Fruit fly (Drosophila melanogaster): Measurements from ENCODE around the gene C3G.

The C3G gene

dm6 chrX:6794190-6794589 lies 9.2 kb downstream of the C3G start (continued):
- TF ChIP-seq vnd (GFP tag; IDR thresholded peaks at IDR 0.05; ENCODE audit: partially characterized antibody) (no peak), CG1233 (GFP tag; optimal IDR thresholded peaks at IDR 0.05) (peak; percentile 83), CG32532 (GFP tag; IDR thresholded peaks at IDR 0.05) (peak; percentile 86), CG30403 (GFP tag; optimal IDR thresholded peaks at IDR 0.05) (peak; percentile 80), Med (GFP tag) (peak; percentile 98), onecut (GFP tag; IDR thresholded peaks at IDR 0.05) (peak; percentile 77), Sry-δ (GFP tag; optimal IDR thresholded peaks at IDR 0.05) (peak; percentile 40), CG14965 (GFP tag; optimal IDR thresholded peaks at IDR 0.05; ENCODE audit: borderline replicate concordance) (peak; percentile 8), CG31441 (GFP tag; IDR thresholded peaks at IDR 0.05) (peak; percentile 73), stwl (tag; optimal IDR thresholded peaks at IDR 0.05) (no peak), sug (tag; optimal IDR thresholded peaks at IDR 0.05) (peak; percentile 44), klu (GFP tag; IDR thresholded peaks at IDR 0.05) (peak; percentile 72), Fer3 (tag; optimal IDR thresholded peaks at IDR 0.05) (peak; percentile 83), Sox102F (GFP tag; optimal IDR thresholded peaks at IDR 0.05) (peak; percentile 87), CG5953 (GFP tag; IDR thresholded peaks at IDR 0.05) (peak; percentile 90), bcd (GFP tag; optimal IDR thresholded peaks at IDR 0.05) (peak; percentile 82), eyg (GFP tag; optimal IDR thresholded peaks at IDR 0.05) (peak; percentile 67), Rfx (GFP tag; IDR thresholded peaks at IDR 0.05) (peak; percentile 92), CG6813 (GFP tag; optimal IDR thresholded peaks at IDR 0.05) (peak; percentile 82), HmgD (GFP tag; optimal IDR thresholded peaks at IDR 0.05) (peak; percentile 62), Atf3 (GFP tag; optimal IDR thresholded peaks at IDR 0.05) (peak; percentile 74), CG5245 (GFP tag; optimal IDR thresholded peaks at IDR 0.05) (peak; percentile 78), gro (GFP tag; optimal IDR thresholded peaks at IDR 0.05) (peak; percentile 78), cwo (GFP tag; optimal IDR thresholded peaks at IDR 0.05) (peak; percentile 68), ab (GFP tag; optimal IDR thresholded peaks at IDR 0.05) (peak; percentile 79), Tbp (GFP tag; optimal IDR thresholded peaks at IDR 0.05) (no peak), CG11560 (tag; IDR thresholded peaks at IDR 0.05) (peak; percentile 55; the same call in 2 of the 3 replicates), CG8924 (tag; optimal IDR thresholded peaks at IDR 0.05) (peak; percentile 79), CG17328 (GFP tag; IDR thresholded peaks at IDR 0.05) (peak; percentile 88), E2f1 (GFP tag; IDR thresholded peaks at IDR 0.05) (peak; percentile 78), Stat92E (GFP tag; optimal IDR thresholded peaks at IDR 0.05) (no peak), ac (GFP tag; optimal IDR thresholded peaks at IDR 0.05) (peak; percentile 36), ftz-f1 (GFP tag; optimal IDR thresholded peaks at IDR 0.05) (no peak), cato (GFP tag; optimal IDR thresholded peaks at IDR 0.05; ENCODE audit: borderline replicate concordance) (no peak), ewg (GFP tag; optimal IDR thresholded peaks at IDR 0.05) (peak; percentile 65), dan (GFP tag; IDR thresholded peaks at IDR 0.05) (0 out of 2 replicates have a peak, but pooled peaks have one; percentile 30), dysf (GFP tag; IDR thresholded peaks at IDR 0.05) (peak; percentile 90), Dfd (GFP tag; optimal IDR thresholded peaks at IDR 0.05) (no peak), CG2875 (GFP tag; optimal IDR thresholded peaks at IDR 0.05) (peak; percentile 67), CG12659 (GFP tag; optimal IDR thresholded peaks at IDR 0.05) (peak; percentile 86), CG10565 (GFP tag; optimal IDR thresholded peaks at IDR 0.05) (peak; percentile 49), hkb (optimal IDR thresholded peaks at IDR 0.05) (no peak), hkb (GFP tag; IDR thresholded peaks at IDR 0.05) (peak; percentile 87), CG33557 (GFP tag; optimal IDR thresholded peaks at IDR 0.05) (no peak), HLH4C (GFP tag; IDR thresholded peaks at IDR 0.05; ENCODE audit: partially characterized antibody) (no peak), Eip74EF (GFP tag; optimal IDR thresholded peaks at IDR 0.05) (peak in 1 of 2 experiments; percentile 67), CG34224 (GFP tag; IDR thresholded peaks at IDR 0.05; ENCODE audit: partially characterized antibody) (no peak), luna (GFP tag; optimal IDR thresholded peaks at IDR 0.05) (peak; percentile 59), CG3407 (GFP tag; optimal IDR thresholded peaks at IDR 0.05) (peak; percentile 13), lab (GFP tag; optimal IDR thresholded peaks at IDR 0.05) (peak; percentile 89)

Measured in whole organism, embryonic.